Worm (Caenorhabditis elegans) whole organism, L4 larva: ENCODE results near the gene F53G2.13.

ENCODE experiments used
- F37D6.2 ChIP-seq: sonication (generic microtip); optimal IDR thresholded peaks from 2 replicates; lab custom pipeline; 2016; ENCODE audit warnings: mild to moderate bottlenecking, missing genetic modification characterization, missing compliant biosample characterization
- ceh-82 ChIP-seq: sonication (generic microtip); optimal IDR thresholded peaks from 2 replicates; lab custom pipeline; 2017; ENCODE audit warnings: missing biosample characterization, missing genetic modification characterization
- fos-1 ChIP-seq: fragments of 150-350 bp; optimal IDR thresholded peaks from 2 replicates; lab custom pipeline; 2014; ENCODE audit warnings: missing biosample characterization, missing genetic modification characterization
- lin-15B ChIP-seq: fragments of 150-350 bp; sonication (generic microtip); optimal IDR thresholded peaks from 3 replicates; lab custom pipeline; 2014; ENCODE audit warnings: missing biosample characterization, missing genetic modification characterization
- nhr-6 ChIP-seq: fragments of 150-350 bp; optimal IDR thresholded peaks from 2 replicates; lab custom pipeline; 2014; ENCODE audit warnings: missing biosample characterization, missing genetic modification characterization
- tra-1 ChIP-seq: fragments of 200-800 bp; sonication (Bioruptor generic); IDR thresholded peaks from 2 replicates; pipeline ENCODE4 v1.3.6; 2022; ENCODE audit warnings: missing genetic modification reagents, missing genetic modification characterization, missing compliant biosample characterization
- unc-130 ChIP-seq: sonication (generic microtip); optimal IDR thresholded peaks from 2 replicates; lab custom pipeline; 2016; ENCODE audit warnings: missing genetic modification reagents, missing genetic modification characterization, missing compliant biosample characterization

DNA sequence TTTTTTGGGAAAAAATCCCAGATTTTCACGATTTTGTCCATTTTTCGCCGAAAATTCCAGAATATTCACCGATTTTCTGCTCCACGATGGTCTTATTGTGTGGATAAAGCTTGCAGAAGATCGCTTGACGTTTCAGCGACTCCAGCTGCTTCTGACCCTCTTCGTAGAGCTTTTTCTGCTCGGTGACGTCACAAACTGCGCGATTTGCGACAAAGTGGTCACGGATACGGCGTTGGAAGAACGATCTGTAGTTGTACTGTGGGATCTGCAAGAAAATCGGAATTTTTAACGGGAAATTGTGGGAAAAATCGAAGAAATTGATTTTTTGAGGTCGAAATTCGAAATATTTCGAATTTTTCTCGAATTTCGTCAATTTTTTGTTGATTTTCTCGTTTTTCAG, 5.1 kb upstream of the F53G2.13 start, which contains the start of gene mnat-1:
- TF ChIP-seq nhr-6 (no peak), unc-130 (GFP tag; lab: Kevin White, UChicago) (no peak), lin-15B (no peak), F37D6.2 (no peak), fos-1 (tag; lab: Kevin White, UChicago) (no peak), tra-1 (no peak), ceh-82 (tag; lab: Kevin White, UChicago) (no peak)
